Worm (Caenorhabditis elegans) whole organism, L4 larva: Measurements from ENCODE around the gene srbc-38.

ENCODE experiments used
- F10B5.3 ChIP-seq: sonication (generic microtip); optimal IDR thresholded peaks from 2 replicates; lab custom pipeline; 2016; ENCODE audit warnings: mild to moderate bottlenecking, missing genetic modification characterization, missing compliant biosample characterization
- F44E2.7 ChIP-seq: fragments of 200-800 bp; sonication (Bioruptor generic); IDR thresholded peaks from 2 replicates; pipeline ENCODE4 v2.1.2; 2022; ENCODE audit warnings: missing genetic modification characterization, missing compliant biosample characterization
- R02D3.7 ChIP-seq: fragments of 150-350 bp; sonication (generic microtip); optimal IDR thresholded peaks from 3 replicates; lab custom pipeline; 2014; ENCODE audit warnings: missing biosample characterization, missing genetic modification characterization
- T26A8.4 ChIP-seq: fragments of 200-800 bp; sonication (Bioruptor generic); IDR thresholded peaks from 2 replicates; pipeline ENCODE4 v1.3.6; 2022; ENCODE audit warnings: missing genetic modification characterization, missing compliant biosample characterization
- Y105C5A.15 ChIP-seq: fragments of 200-800 bp; sonication (Bioruptor generic); IDR thresholded peaks from 2 replicates; pipeline ENCODE4 v1.3.6; 2022; ENCODE audit warnings: missing genetic modification characterization, missing compliant biosample characterization
- ZK337.2 ChIP-seq: fragments of 200-800 bp; sonication (Bioruptor generic); IDR thresholded peaks from 2 replicates; pipeline ENCODE4 v1.3.6; 2022; ENCODE audit warnings: missing genetic modification reagents, missing genetic modification characterization, missing compliant biosample characterization
- aha-1 ChIP-seq: fragments of 150-350 bp; peaks from one replicate; lab custom pipeline; 2014; ENCODE audit warnings: missing biosample characterization, missing genetic modification characterization
- aly-2 ChIP-seq: sonication (generic microtip); optimal IDR thresholded peaks from 2 replicates; lab custom pipeline; 2018; ENCODE audit warnings: missing biosample characterization, missing genetic modification characterization
- ama-1 ChIP-seq: fragments of 150-350 bp; optimal IDR thresholded peaks from 2 replicates; lab custom pipeline; 2014; ENCODE audit warnings: inconsistent platforms, mixed read lengths
- ceh-28 ChIP-seq: fragments of 150-350 bp; optimal IDR thresholded peaks from 2 replicates; lab custom pipeline; 2014; ENCODE audit warnings: missing biosample characterization, missing genetic modification reagents, missing genetic modification characterization
- ceh-32 ChIP-seq: sonication (generic microtip); optimal IDR thresholded peaks from 2 replicates; lab custom pipeline; 2016; ENCODE audit warnings: mild to moderate bottlenecking, missing genetic modification characterization, missing compliant biosample characterization; ENCODE audit not compliant: poor library complexity
- ceh-44 ChIP-seq: fragments of 200-800 bp; sonication (Bioruptor generic); IDR thresholded peaks from 2 replicates; pipeline ENCODE4 v1.3.6; 2022; ENCODE audit warnings: missing genetic modification reagents, missing genetic modification characterization, missing compliant biosample characterization
- cey-2 ChIP-seq: sonication (generic microtip); optimal IDR thresholded peaks from 3 replicates; lab custom pipeline; 2017; ENCODE audit warnings: missing genetic modification characterization, mild to moderate bottlenecking, missing compliant biosample characterization, antibody characterized with exemption, borderline replicate concordance; ENCODE audit not compliant: insufficient read depth
- daf-16 ChIP-seq, 3 experiments: sonication (generic microtip); optimal IDR thresholded peaks; 2 replicates each; lab custom pipeline; 2016 to 2017; ENCODE audit warnings: missing genetic modification characterization in 3 of 3, missing genetic modification reagents in 3 of 3, mild to moderate bottlenecking in 2 of 3, missing compliant biosample characterization in 2 of 3, missing biosample characterization in 1 of 3, moderate library complexity in 1 of 3
- daf-19 ChIP-seq: fragments of 200-800 bp; sonication (Bioruptor generic); conservative IDR thresholded peaks from 2 replicates; pipeline ENCODE4 v1.3.6; 2022; ENCODE audit warnings: missing genetic modification characterization, missing compliant biosample characterization
- dmd-9 ChIP-seq: fragments of 200-800 bp; sonication (Bioruptor generic); IDR thresholded peaks from 2 replicates; pipeline ENCODE4 v1.3.6; 2022; ENCODE audit warnings: missing genetic modification reagents, missing genetic modification characterization, missing compliant biosample characterization
- dpl-1 ChIP-seq: fragments of 150-350 bp; optimal IDR thresholded peaks from 2 replicates; lab custom pipeline; 2014; ENCODE audit warnings: missing biosample characterization, missing genetic modification reagents, missing genetic modification characterization
- egl-27 ChIP-seq: sonication (generic microtip); optimal IDR thresholded peaks from 3 replicates; lab custom pipeline; 2017; ENCODE audit warnings: missing biosample characterization, missing genetic modification reagents, missing genetic modification characterization
- egl-43 ChIP-seq: fragments of 200-800 bp; sonication (Bioruptor generic); IDR thresholded peaks from 2 replicates; pipeline ENCODE4 v1.3.6; 2022; ENCODE audit warnings: missing genetic modification reagents, missing genetic modification characterization, missing compliant biosample characterization
- fkh-10 ChIP-seq: fragments of 150-350 bp; optimal IDR thresholded peaks from 2 replicates; lab custom pipeline; 2014; ENCODE audit warnings: missing biosample characterization, missing genetic modification reagents, missing genetic modification characterization
- gei-8 ChIP-seq: fragments of 200-800 bp; sonication (Bioruptor generic); optimal IDR thresholded peaks from 2 replicates; lab custom pipeline; 2018; ENCODE audit warnings: mild to moderate bottlenecking, missing genetic modification characterization, missing compliant biosample characterization
- hlh-30 ChIP-seq: sonication (generic microtip); optimal IDR thresholded peaks from 2 replicates; lab custom pipeline; 2017; ENCODE audit warnings: antibody characterized with exemption, mild to moderate bottlenecking, missing genetic modification characterization, missing compliant biosample characterization; ENCODE audit not compliant: insufficient read depth
- jun-1 ChIP-seq: fragments of 150-350 bp; optimal IDR thresholded peaks from 2 replicates; lab custom pipeline; 2014; ENCODE audit warnings: missing biosample characterization, missing genetic modification reagents, missing genetic modification characterization
- lin-13 ChIP-seq: fragments of 150-350 bp; optimal IDR thresholded peaks from 2 replicates; lab custom pipeline; 2014; ENCODE audit warnings: missing biosample characterization, missing genetic modification reagents, missing genetic modification characterization
- lin-29 ChIP-seq: fragments of 200-800 bp; sonication (Bioruptor generic); IDR thresholded peaks from 2 replicates; pipeline ENCODE4 v1.3.6; 2022; ENCODE audit warnings: missing genetic modification reagents, missing genetic modification characterization, missing compliant biosample characterization
- lsy-2 ChIP-seq, 2 experiments: fragments of 150-350 bp in 1 of 2; sonication (generic microtip) in 1 of 2; optimal IDR thresholded peaks; 2 replicates each; lab custom pipeline; 2014 to 2017; ENCODE audit warnings: missing biosample characterization in 2 of 2, missing genetic modification characterization in 2 of 2
- mep-1 ChIP-seq: fragments of 150-350 bp; sonication (generic microtip); optimal IDR thresholded peaks from 3 replicates; lab custom pipeline; 2014; ENCODE audit warnings: missing biosample characterization, missing genetic modification characterization
- nhr-10 ChIP-seq: fragments of 150-350 bp; optimal IDR thresholded peaks from 2 replicates; lab custom pipeline; 2014; ENCODE audit warnings: missing biosample characterization, missing genetic modification characterization
- nhr-11 ChIP-seq: fragments of 150-350 bp; optimal IDR thresholded peaks from 2 replicates; lab custom pipeline; 2014; ENCODE audit warnings: missing biosample characterization, missing genetic modification characterization
- nhr-237 ChIP-seq: sonication (generic microtip); optimal IDR thresholded peaks from 2 replicates; lab custom pipeline; 2017; ENCODE audit warnings: missing biosample characterization, missing genetic modification characterization
- nhr-25 ChIP-seq: sonication (generic microtip); optimal IDR thresholded peaks from 2 replicates; lab custom pipeline; 2017; ENCODE audit warnings: missing genetic modification characterization, mild to moderate bottlenecking, missing compliant biosample characterization, antibody characterized with exemption, moderate library complexity, borderline replicate concordance; ENCODE audit not compliant: insufficient read depth
- nhr-41 ChIP-seq: fragments of 200-800 bp; sonication (Bioruptor generic); IDR thresholded peaks from 2 replicates; pipeline ENCODE4 v1.3.6; 2022; ENCODE audit warnings: missing genetic modification reagents, missing genetic modification characterization, missing compliant biosample characterization
- nhr-48 ChIP-seq: sonication (generic microtip); optimal IDR thresholded peaks from 2 replicates; lab custom pipeline; 2016; ENCODE audit warnings: mild to moderate bottlenecking, missing genetic modification characterization, missing compliant biosample characterization
- nhr-76 ChIP-seq: fragments of 150-350 bp; optimal IDR thresholded peaks from 2 replicates; lab custom pipeline; 2014; ENCODE audit warnings: missing biosample characterization, missing genetic modification characterization
- nhr-77 ChIP-seq: fragments of 150-350 bp; optimal IDR thresholded peaks from 2 replicates; lab custom pipeline; 2014; ENCODE audit warnings: missing biosample characterization, missing genetic modification characterization
- php-3 ChIP-seq: fragments of 200-800 bp; sonication (Bioruptor generic); IDR thresholded peaks from 2 replicates; pipeline ENCODE4 v1.3.6; 2022; ENCODE audit warnings: missing genetic modification reagents, missing genetic modification characterization, missing compliant biosample characterization
- rbr-2 ChIP-seq: sonication (generic microtip); optimal IDR thresholded peaks from 2 replicates; lab custom pipeline; 2016; ENCODE audit warnings: missing genotype, missing genetic modification characterization, missing compliant biosample characterization
- saeg-2 ChIP-seq: fragments of 200-800 bp; sonication (Bioruptor generic); IDR thresholded peaks from 2 replicates; pipeline ENCODE4 v1.3.6; 2022; ENCODE audit warnings: missing genetic modification reagents, missing genetic modification characterization, missing compliant biosample characterization
- tra-1 ChIP-seq: fragments of 200-800 bp; sonication (Bioruptor generic); IDR thresholded peaks from 2 replicates; pipeline ENCODE4 v1.3.6; 2022; ENCODE audit warnings: missing genetic modification reagents, missing genetic modification characterization, missing compliant biosample characterization
- unc-62 ChIP-seq, 3 experiments: fragments of 150-350 bp in 1 of 3; sonication (generic microtip); optimal IDR thresholded peaks in 2 of 3; peaks in 1 of 3; 1 replicate in 1 of 3; 2 replicates in 2 of 3; lab custom pipeline; 2014 to 2017; ENCODE audit warnings: missing biosample characterization in 3 of 3, missing genetic modification characterization in 3 of 3, missing genetic modification reagents in 3 of 3, missing genotype in 1 of 3
- zfp-2 ChIP-seq: sonication (generic microtip); optimal IDR thresholded peaks from 2 replicates; lab custom pipeline; 2016; ENCODE audit warnings: mild to moderate bottlenecking, missing genetic modification characterization, missing compliant biosample characterization
- zip-2 ChIP-seq: fragments of 150-350 bp; optimal IDR thresholded peaks from 2 replicates; lab custom pipeline; 2014; ENCODE audit warnings: missing biosample characterization, missing genetic modification characterization

srbc-38 gene

ce11 chrV:708808-709207 lies 1.8 kb downstream of the srbc-38 start, which contains the start of gene srbc-39:
srbc-39 (plus strand) TSS chrV:709108.
- no peak for TF ChIP-seq dpl-1 (GFP tag; lab: Kevin White, UChicago)
- TF ChIP-seq, all 104 proteins: peak for 0

ce11 chrV:712882-713281 lies 5.9 kb downstream of the srbc-38 start, which contains the start of gene cyp-33C11:
cyp-33C11 (minus strand) TSS chrV:712982.
- TF ChIP-seq T26A8.4 (no peak), nhr-237 (tag; lab: Kevin White, UChicago) (no peak), ceh-28 (tag; lab: Kevin White, UChicago) (no peak), cey-2 (tag; lab: Kevin White, UChicago) (no peak), egl-43 (GFP tag; lab: Robert Waterston, UW) (no peak), daf-16 (GFP tag; optimal IDR thresholded peaks at IDR 0.05; lab: Kevin White, UChicago) (no peak), daf-16 (tag; optimal IDR thresholded peaks at IDR 0.05; lab: Kevin White, UChicago) (no peak), nhr-11 (no peak), lsy-2 (tag; optimal IDR thresholded peaks at IDR 0.05; lab: Kevin White, UChicago) (no peak), dpl-1 (GFP tag; lab: Kevin White, UChicago) (no peak), nhr-48 (tag; lab: Kevin White, UChicago) (no peak), zip-2 (tag; lab: Kevin White, UChicago) (no peak), rbr-2 (tag; lab: Kevin White, UChicago) (no peak), tra-1 (GFP tag; lab: Robert Waterston, UW) (no peak), lin-29 (no peak), aly-2 (tag; lab: Kevin White, UChicago) (no peak), F44E2.7 (GFP tag; lab: Robert Waterston, UW) (no peak), php-3 (GFP tag; lab: Robert Waterston, UW) (no peak), mep-1 (tag; lab: Kevin White, UChicago) (no peak)

DNA sequence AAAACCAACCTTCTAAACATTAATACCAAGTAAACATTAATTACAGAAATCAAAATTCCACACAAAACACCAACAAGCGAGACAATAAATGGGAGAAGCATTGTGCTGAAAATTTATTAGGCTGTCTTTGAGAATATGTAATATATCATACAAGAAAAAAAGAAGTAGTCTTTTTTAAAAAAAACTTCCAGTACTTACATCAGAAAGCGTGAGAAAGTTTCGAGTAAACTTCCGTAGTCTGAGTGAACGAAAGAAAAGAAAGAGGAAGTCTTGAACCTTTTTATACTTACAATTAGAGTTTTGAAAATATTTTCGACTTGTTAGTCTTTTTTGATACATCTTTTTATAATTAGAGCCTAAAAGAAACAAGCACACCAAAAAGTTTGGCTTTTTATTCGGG lies 12.7 kb downstream of the srbc-38 start, which contains the start of gene srbc-40:
Gene srbc-40, minus strand, starts transcription at position 101 of the 400 bp plus-strand sequence.
- TF ChIP-seq F10B5.3 (no peak), zfp-2 (tag; lab: Kevin White, UChicago) (no peak)
- TF ChIP-seq, all 104 proteins: peak for 0

DNA sequence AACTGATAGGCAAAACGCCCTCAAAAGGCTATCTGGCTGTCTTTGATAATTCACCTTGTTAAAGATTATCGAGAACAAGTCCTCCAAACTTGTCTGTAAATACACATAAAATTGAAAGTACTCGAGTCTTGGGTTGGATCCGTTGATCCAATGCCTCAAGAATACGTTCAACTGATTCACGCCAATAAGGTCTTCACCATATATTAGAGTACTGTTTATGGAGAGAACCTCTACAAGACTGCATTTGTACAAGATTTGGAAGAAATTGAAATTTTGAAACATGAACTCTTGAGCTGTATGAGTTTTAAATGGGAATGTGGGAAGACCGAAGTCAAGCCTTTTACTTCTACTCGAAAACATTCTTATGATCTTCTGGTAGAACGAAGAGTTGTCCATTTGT lies 15.9 kb downstream of the srbc-38 start:
- no peak for TF ChIP-seq gei-8 (GFP tag; lab: Kevin White, UChicago)
- no peak for TF ChIP-seq T26A8.4
- TF ChIP-seq daf-19: no peak
- peak; percentile 95 for TF ChIP-seq aha-1 (tag; lab: Kevin White, UChicago)
- no peak for TF ChIP-seq nhr-41

ce11 chrV:723895-724352 lies 16.9 kb downstream of the srbc-38 start, which contains the start of gene fbxb-72:
fbxb-72 (minus strand) TSS chrV:723952.
- TF ChIP-seq nhr-76 (tag; lab: Kevin White, UChicago): no peak
- peak; percentile 93 for TF ChIP-seq nhr-77 (tag; lab: Kevin White, UChicago)
- peak in 1 of 2 experiments; percentile 80 for TF ChIP-seq unc-62 (GFP tag; optimal IDR thresholded peaks at IDR 0.05 in 1 of 2; lab: Kevin White, UChicago)
- TF ChIP-seq unc-62 (tag; optimal IDR thresholded peaks at IDR 0.05; lab: Kevin White, UChicago): no peak
- no peak for TF ChIP-seq nhr-25 (tag; lab: Kevin White, UChicago)
- peak; percentile 96 for TF ChIP-seq T26A8.4
- TF ChIP-seq fkh-10 (GFP tag; lab: Kevin White, UChicago): no peak
- TF ChIP-seq nhr-41: 0 out of 2 replicates have a peak, but pooled peaks have one; percentile 7
- TF ChIP-seq egl-43 (GFP tag; lab: Robert Waterston, UW): no peak
- no peak for TF ChIP-seq jun-1 (tag; lab: Kevin White, UChicago)
- peak; percentile 99 for TF ChIP-seq ama-1
- peak; percentile 8; the same call in 1 of the 2 replicates for TF ChIP-seq Y105C5A.15 (GFP tag; lab: Robert Waterston, UW)
- no peak for TF ChIP-seq ceh-44
- no peak for TF ChIP-seq aly-2 (tag; lab: Kevin White, UChicago)
- TF ChIP-seq rbr-2 (tag; lab: Kevin White, UChicago): peak; percentile 34
- TF ChIP-seq lin-13 (GFP tag; lab: Kevin White, UChicago): peak; percentile 14
- TF ChIP-seq nhr-10 (tag; lab: Kevin White, UChicago): peak; percentile 96
- no peak for TF ChIP-seq ZK337.2 (GFP tag; lab: Robert Waterston, UW)
- no peak; the same call in 1 of the 2 replicates for TF ChIP-seq dmd-9 (GFP tag; lab: Robert Waterston, UW)
- TF ChIP-seq nhr-48 (tag; lab: Kevin White, UChicago): peak; percentile 68
- peak; percentile 74 for TF ChIP-seq saeg-2
- TF ChIP-seq R02D3.7 (tag; lab: Kevin White, UChicago): no peak
- TF ChIP-seq ceh-32 (tag; lab: Kevin White, UChicago): no peak
- TF ChIP-seq egl-27 (tag; lab: Kevin White, UChicago): no peak
- TF ChIP-seq hlh-30 (tag; lab: Kevin White, UChicago): peak; percentile 43
